Fruit fly (Drosophila melanogaster) whole organism, larva: ENCODE measurements around the gene scrt.

Experiments used
- noc ChIP-seq: fragments of 200-800 bp; sonication (Bioruptor generic); optimal IDR thresholded peaks from 3 replicates; lab custom pipeline; 2019; ENCODE audit warnings: missing biosample characterization, mild to moderate bottlenecking, missing genetic modification characterization, moderate library complexity

scrt gene

DNA sequence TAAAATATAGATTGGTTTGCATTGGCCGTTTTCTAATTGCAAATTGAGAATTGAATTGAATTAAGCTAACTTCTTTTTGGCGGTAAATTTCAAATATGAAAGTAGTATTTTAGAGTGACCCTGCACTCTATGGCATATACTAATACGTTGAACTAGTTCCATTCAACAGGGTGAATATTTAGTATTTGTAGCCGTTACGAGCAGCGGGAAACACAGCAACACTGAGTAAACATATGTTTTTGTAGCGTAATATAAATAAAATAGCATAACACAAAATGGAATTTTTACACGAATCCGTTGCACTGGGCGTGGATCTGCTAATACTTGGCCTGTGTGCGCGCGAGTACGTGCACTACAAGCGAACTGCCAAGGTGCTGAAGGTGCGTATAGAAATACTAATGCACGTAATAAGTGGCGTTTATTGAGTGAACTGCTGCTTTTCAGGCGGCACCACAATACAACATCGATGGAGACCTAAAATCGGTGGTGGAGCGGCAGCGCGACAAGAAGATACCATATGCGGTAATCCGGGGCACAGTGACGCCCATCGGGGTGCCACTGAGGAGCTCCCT lies 37.6 kb downstream of the scrt start, which contains the start of gene Mul1:
TSS of gene Mul1 (plus strand) at position 198 of the 572 bp plus-strand sequence.
- TF ChIP-seq noc (tag; lab: Kevin White, UChicago) = no peak

DNA sequence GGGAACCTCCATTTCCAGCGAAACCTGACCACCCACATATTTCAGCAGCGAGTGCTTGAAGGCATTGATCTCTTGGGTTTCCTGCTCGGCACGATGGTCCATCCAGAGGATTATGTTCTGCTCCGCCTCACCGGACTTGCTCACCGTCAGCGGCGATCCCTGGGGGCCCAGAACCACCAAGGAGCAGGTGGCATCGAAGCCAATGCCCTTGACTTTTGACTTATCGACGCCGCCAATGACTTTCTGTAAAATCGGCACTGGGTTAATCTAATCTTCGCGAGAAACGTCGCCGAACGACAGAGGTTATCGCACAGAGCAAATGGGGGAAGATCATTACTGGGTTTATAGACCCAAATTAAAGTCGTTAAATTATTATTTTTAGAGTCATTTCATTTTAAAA lies 40.8 kb downstream of the scrt start:
- TF ChIP-seq noc (tag; lab: Kevin White, UChicago) = no peak

DNA sequence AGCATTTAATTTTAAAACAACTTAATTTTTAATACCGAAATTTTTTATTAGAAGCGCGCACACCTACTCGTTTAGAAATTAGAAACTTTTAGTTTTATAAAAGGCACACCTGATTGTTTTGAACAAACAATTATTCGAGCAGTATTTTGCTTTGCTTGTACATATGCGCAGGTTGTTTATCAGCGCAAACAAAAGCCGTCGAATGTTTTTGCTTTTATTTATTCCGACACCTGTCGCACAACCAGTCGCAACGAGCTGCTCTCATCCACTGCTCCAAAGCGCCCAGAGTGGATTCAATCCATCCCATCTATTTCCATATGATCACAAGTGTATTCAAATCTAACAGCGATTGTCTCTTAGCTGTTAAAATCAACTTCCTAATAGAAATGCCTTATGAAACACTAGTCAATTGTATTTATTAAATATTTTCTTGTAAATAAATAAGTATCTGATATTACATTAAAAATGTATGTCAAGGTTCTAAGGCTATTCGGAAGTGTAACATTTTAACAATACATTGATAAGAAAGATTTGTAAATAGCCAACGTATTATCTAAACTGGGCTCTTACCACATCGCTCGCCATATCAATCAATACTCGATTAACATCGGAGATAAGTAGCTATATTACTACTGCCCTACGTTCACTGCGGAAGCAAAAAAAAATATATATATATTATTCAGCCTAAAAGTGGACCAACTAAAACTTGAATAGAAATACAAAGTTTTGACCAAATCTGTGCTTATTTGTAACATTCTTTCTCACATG lies 42.2 kb downstream of the scrt start, which contains the start of gene CG11594:
TSS of gene CG11594 (minus strand) at position 274 of the 768 bp plus-strand sequence.
- no peak for TF ChIP-seq noc (tag; lab: Kevin White, UChicago)

DNA sequence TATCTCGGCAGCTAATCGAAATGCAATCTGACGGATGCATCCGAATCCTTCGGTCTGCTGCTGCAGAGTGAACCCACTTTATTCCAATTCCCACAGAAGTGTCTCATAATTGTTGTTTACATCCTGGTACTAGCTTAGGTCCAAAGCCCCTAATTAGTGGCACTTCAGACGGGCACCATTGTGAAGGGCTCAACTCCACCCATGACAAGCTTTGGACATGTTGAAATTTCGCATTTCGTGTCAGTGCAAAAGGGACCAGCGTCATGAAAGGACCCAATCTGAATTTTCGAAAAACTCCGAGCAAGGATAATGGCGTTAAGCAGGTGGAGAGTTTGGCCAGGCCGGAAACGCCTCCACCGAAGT lies 42.8 kb downstream of the scrt start, which contains the start of gene Gr64a:
TSS of gene Gr64a (plus strand) at position 264 of the 363 bp plus-strand sequence.
- TF ChIP-seq noc (tag; lab: Kevin White, UChicago) = no peak

DNA sequence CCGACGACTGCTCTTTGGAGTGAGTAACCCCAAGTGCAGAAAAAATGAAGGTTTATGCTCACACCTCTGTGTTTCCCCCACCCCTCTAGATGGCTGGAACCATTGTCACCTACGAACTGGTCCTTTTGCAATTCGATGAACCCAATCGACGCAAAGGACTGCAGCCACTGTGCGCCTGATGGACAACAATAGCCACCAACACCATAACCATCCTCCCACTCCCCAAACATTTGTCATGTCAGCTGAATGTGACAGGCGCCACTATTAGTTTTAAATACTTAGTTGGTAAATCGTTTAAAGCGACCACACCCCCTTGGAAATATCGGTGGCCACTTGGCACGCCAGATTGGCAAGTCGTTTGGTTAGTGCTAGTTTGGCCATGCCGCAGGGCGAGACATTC lies 44.6 kb downstream of the scrt start, which contains the start of the genes Gr64b and Gr64c:
TSS of gene Gr64b (plus strand) at position 301 of the 400 bp plus-strand sequence.
TSS of gene Gr64c (plus strand) at position 301 of the 400 bp plus-strand sequence.
- TF ChIP-seq noc (tag; lab: Kevin White, UChicago) = no peak

DNA sequence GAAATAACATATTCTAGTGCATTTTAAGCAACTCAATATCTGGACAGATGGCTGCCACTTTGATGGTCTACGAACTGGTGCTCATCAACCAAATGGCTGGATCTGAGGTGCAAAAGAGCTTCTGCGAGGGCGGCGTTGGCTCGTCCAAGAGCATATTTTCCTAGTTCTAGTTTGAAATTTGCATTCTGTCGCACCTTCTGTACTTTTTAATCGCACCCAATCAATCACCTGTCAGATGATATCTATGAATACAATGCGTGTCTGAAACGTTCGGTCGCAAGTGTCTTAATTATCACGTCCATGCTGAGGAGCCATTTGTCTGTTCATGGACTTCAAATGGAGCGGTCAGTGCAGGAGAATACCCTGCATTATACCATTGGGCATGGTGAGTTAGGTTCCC lies 48.1 kb downstream of the scrt start, which contains the start of the genes Gr64d and Gr64e:
TSS of gene Gr64d (plus strand) at position 301 of the 400 bp plus-strand sequence.
TSS of gene Gr64e (plus strand) at position 380 of the 400 bp plus-strand sequence.
- TF ChIP-seq noc (tag; lab: Kevin White, UChicago) = no peak

DNA sequence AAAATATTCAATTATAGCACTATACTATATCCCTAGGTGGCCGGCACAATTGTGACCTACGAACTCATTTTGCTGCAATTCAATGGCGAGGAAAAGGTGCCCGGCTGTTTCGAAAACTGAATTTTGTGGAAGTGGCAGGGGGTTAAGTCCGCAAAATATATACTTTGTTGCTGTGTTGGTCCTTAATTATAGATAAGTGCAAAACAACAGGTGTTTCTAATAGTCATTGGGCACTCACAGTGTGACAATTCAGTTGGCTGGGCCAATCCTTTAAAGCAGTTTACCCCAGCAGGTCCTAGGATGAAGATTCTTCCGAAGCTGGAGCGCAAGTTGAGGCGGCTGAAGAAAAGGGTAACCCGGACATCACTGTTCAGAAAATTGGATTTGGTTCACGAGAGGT lies 51.8 kb downstream of the scrt start, which contains the start of gene Gr64f:
TSS of gene Gr64f (plus strand) at position 301 of the 400 bp plus-strand sequence.
- TF ChIP-seq noc (tag; lab: Kevin White, UChicago) = no peak

DNA sequence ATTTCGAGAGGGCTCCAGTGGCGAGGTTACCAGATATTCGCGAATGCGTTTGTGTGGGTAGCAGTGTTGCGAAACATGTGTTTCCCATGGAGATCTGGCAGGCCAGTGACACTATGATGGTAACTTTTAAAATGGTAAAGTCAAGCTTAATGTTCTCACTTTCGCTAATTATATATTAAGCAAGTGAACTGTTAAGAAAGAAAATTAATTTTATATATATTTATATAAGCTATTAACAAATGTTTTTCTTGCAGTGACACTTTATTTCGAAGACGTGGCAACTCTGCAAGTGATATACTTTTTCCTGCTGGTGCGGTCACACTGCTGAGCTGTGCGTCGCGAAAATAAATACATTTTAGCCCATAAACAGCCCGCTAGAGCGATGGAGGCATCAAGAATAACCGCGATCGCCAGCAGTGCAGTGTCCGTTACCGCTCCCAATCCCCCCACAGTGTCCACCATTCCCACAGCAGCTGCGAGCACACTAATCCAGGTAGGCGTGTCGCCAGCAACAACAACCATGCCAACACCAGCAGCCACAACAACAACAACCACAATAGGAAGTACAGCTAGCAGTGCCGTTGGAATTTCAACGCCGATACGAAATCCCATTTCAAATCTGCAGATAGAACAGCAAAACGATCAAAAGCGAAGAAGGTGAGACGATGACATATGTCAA lies 56.7 kb downstream of the scrt start, which contains the start of the genes CG11593 and Rcd5:
TSS of gene CG11593 (minus strand) at position 236 of the 679 bp plus-strand sequence.
TSS of gene Rcd5 (plus strand) at position 283 of the 679 bp plus-strand sequence.
- no peak for TF ChIP-seq noc (tag; lab: Kevin White, UChicago)
